Fruit fly (Drosophila melanogaster) whole organism: ENCODE data around the gene Cpsf5.

ENCODE experiments used
- CG8478 ChIP-seq: fragments of >200 bp; optimal IDR thresholded peaks from 2 replicates; lab custom pipeline; 2018; ENCODE audit warnings: inconsistent platforms
- Dll ChIP-seq: fragments of >200 bp; optimal IDR thresholded peaks from 2 replicates; lab custom pipeline; 2017
- EcR ChIP-seq, 2 experiments: fragments of >200 bp; optimal IDR thresholded peaks; 2 replicates each; lab custom pipeline; 2017; ENCODE audit warnings: missing biosample characterization in 2 of 2, missing genetic modification characterization in 2 of 2, missing genetic modification reagents in 2 of 2
- pan ChIP-seq: fragments of >200 bp; optimal IDR thresholded peaks from 2 replicates; lab custom pipeline; 2017
- psq ChIP-seq: fragments of >200 bp; optimal IDR thresholded peaks from 2 replicates; lab custom pipeline; 2017
- usp ChIP-seq: fragments of >200 bp; optimal IDR thresholded peaks from 2 replicates; lab custom pipeline; 2017; ENCODE audit warnings: missing biosample characterization, missing genetic modification characterization, mixed read lengths

The Cpsf5 gene

DNA sequence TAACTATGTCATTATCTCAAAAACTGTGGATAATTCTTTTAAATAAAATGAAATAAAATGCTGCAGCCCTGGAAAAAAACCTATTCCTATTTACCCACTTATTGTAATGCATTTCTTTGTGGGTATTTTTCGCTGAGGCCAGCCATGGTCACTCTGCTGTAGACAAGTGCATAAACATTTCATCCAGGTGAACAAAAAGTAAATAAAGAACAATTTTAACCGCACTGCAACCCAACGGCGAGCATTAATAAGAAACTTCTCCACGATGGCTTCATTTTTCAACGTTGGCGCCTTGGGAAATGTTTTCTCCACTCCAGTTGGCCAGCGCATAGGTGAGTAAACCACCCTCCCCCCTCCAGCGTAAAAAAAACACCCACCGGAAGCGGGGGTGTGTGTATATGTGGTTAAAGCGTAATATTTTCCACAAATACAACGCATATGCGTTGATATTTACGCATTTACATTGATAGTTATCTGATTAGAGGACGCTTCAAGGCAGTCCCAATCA is 35.9 kb downstream of the Cpsf5 start, which contains the start of gene CG3529:
CG3529 (plus strand) TSS at position 134 of the 508 bp plus-strand sequence.
- no peak for TF ChIP-seq EcR (GFP tag; optimal IDR thresholded peaks at IDR 0.05; lab: Kevin White, UChicago)
- no peak for TF ChIP-seq Dll (lab: Kevin White, UChicago)
- no peak for TF ChIP-seq CG8478 (lab: Kevin White, UChicago)
- no peak for TF ChIP-seq pan (lab: Kevin White, UChicago)
- no peak for TF ChIP-seq usp (GFP tag; lab: Kevin White, UChicago)
- TF ChIP-seq psq (lab: Kevin White, UChicago): no peak

DNA sequence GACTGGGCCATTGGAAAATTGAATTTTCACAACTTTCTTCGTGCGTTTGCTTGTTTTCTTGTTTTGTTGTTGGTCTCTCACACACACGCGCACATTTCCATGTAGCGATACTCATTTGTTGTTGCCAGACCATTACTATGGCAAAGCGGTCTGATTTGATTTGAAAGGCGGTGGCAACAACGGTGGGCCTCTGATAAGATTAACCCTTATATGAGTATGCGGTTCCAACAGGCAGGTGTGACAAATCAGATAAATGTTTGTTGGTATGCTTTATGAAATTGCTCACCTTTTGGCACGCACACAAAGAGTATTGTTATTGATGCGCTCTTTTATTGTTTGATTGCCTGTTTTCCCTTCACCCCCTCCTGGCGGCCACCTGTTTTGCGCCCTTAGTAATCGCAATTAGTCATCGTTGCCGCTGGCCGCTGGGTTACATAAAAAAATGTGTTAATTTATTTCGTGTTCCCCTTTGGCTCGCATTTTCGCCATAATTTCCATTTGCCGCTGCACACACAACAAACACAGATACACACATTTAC is 36.5 kb downstream of the Cpsf5 start:
- TF ChIP-seq Dll (lab: Kevin White, UChicago) (no peak), pan (lab: Kevin White, UChicago) (no peak), EcR (GFP tag; optimal IDR thresholded peaks at IDR 0.05; lab: Kevin White, UChicago) (no peak), usp (GFP tag; lab: Kevin White, UChicago) (no peak), psq (lab: Kevin White, UChicago) (no peak), CG8478 (lab: Kevin White, UChicago) (no peak)

DNA sequence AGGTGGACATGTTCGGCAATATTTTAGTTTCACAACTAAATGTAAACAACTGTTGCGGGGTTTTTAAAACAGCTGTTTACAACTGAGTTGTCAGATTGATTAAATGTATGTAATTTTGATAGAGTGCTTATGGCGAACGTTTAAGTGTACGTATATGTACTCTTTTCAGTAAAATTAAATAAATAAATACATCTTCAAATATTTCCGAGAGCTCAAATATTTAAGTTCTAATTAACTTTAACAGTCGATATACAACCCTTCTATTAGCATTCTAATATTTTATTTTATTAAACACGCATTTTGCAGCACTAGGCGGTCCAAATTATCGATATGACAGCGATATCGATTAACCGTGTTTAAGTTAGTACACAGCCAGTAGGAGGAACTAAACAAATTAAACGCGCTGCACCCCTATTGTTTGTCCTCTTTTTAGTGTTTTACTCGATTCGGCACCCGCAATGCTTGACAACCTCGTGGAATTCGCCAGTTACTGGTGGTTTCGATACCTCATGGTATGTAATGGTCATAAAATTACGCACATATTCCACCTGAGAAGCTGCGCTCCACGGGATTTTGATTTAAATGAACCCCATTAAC is 40.8 kb downstream of the Cpsf5 start, which contains the start of the genes CG3448 and ghi:
CG3448 (minus strand) TSS at position 51 of the 597 bp plus-strand sequence.
ghi (plus strand) TSS at position 355 of the 597 bp plus-strand sequence.
- TF ChIP-seq usp (GFP tag; lab: Kevin White, UChicago) (no peak), EcR (GFP tag; optimal IDR thresholded peaks at IDR 0.05; lab: Kevin White, UChicago) (no peak), Dll (lab: Kevin White, UChicago) (no peak), CG8478 (lab: Kevin White, UChicago) (no peak), pan (lab: Kevin White, UChicago) (no peak), psq (lab: Kevin White, UChicago) (no peak)

DNA sequence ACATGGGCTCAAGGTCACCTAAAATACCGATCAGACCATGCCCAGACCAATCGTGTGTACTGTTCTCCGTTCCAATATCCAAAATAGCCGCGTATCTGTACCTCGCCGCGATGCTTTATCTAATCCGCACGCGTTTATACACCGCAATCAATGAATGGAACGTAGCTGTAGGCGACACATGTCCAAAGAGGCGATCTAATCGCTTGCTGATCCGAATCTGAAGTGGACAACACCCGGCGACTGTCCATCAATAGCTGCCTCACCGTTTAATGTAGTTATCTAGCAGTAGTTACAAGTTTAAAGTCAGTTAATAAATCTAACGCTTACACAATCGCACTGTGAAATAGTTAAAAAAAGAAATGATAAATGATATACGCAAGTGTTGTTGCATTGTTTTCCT is 41.6 kb downstream of the Cpsf5 start:
- TF ChIP-seq CG8478 (lab: Kevin White, UChicago) (no peak), usp (GFP tag; lab: Kevin White, UChicago) (no peak), psq (lab: Kevin White, UChicago) (no peak), Dll (lab: Kevin White, UChicago) (no peak), pan (lab: Kevin White, UChicago) (no peak), EcR (GFP tag; optimal IDR thresholded peaks at IDR 0.05; lab: Kevin White, UChicago) (no peak)

DNA sequence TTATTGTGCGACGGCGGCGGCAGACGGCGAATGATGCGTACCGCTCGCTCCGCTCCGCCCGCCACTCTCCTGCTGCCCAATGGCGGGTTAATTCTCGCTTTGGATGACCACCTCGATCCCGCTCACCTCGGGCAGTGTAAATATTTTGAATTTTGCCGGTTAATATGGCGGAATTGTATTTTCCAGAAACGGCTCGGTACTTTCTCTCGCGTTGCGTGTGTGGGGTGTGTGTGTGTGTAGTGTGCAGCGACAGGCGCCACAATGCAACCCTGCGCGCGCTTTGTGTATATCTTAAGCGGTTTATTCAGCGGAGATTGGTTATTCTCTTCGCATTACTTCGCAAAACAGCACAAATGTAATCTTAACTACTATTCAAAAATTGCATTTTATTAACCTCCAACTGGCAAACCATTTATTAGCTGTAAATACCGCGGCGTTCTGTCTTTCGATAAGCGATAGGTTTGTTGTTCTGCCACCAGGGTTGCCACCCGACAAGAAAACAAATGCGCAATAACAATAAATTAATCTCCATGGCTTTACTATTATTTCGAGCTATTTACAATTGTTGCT is 45.1 kb downstream of the Cpsf5 start, which contains the start of the genes phol and CG3552:
phol (minus strand) TSS at position 463 of the 570 bp plus-strand sequence.
CG3552 (plus strand) TSS at position 500 of the 570 bp plus-strand sequence.
- TF ChIP-seq CG8478 (lab: Kevin White, UChicago) (no peak), EcR (GFP tag; optimal IDR thresholded peaks at IDR 0.05; lab: Kevin White, UChicago) (no peak), psq (lab: Kevin White, UChicago) (no peak), Dll (lab: Kevin White, UChicago) (no peak), usp (GFP tag; lab: Kevin White, UChicago) (no peak), pan (lab: Kevin White, UChicago) (no peak)

DNA sequence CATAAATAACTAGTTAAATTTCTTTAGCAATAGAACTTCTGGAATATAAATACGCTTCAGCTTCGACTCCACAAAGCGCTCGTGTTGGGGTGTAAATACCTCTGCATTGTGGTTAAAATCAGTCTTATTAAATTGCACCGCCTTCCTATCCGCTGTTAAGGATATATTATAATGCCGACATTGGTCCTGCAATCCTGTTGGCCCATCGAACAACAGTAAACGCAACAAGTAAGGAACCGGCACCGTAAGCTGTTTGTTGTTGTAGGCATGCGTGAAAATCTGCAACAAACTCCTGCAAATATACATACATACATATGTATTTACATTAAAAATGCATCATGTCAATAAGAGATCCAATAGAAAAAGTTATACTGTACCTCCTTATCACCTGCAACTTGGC is 45.6 kb downstream of the Cpsf5 start:
- no peak for TF ChIP-seq psq (lab: Kevin White, UChicago)
- no peak for TF ChIP-seq usp (GFP tag; lab: Kevin White, UChicago)
- TF ChIP-seq Dll (lab: Kevin White, UChicago): no peak
- TF ChIP-seq CG8478 (lab: Kevin White, UChicago): no peak
- TF ChIP-seq pan (lab: Kevin White, UChicago): no peak
- no peak for TF ChIP-seq EcR (GFP tag; optimal IDR thresholded peaks at IDR 0.05; lab: Kevin White, UChicago)

DNA sequence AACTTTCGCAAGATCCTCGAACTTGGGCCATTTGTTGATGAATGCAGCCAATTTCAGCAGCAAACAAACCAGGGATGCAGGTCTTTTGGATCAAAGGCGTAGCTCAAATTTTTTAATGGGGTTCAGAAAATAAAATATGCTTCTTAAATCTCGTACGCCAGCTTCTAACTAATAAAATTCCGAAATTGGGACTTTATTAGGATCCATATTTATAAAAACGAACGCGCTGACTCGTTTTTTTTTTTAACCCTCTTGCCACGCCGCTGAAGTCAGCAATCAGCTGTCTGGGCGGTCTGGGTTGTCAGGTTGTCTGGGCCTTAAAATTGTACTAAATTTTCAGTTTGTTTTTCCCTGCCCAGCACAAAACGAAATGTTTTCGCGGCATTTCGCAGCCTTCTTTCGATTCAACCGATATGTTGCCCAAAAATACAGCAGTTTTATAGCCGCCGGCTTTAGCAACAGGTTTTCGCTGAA is 46.8 kb downstream of the Cpsf5 start, which contains the start of gene CG3437:
CG3437 (minus strand) TSS at position 51 of the 474 bp plus-strand sequence.
- TF ChIP-seq pan (lab: Kevin White, UChicago): no peak
- no peak for TF ChIP-seq psq (lab: Kevin White, UChicago)
- TF ChIP-seq usp (GFP tag; lab: Kevin White, UChicago): no peak
- no peak for TF ChIP-seq Dll (lab: Kevin White, UChicago)
- TF ChIP-seq CG8478 (lab: Kevin White, UChicago): no peak
- TF ChIP-seq EcR (GFP tag; optimal IDR thresholded peaks at IDR 0.05; lab: Kevin White, UChicago): no peak

DNA sequence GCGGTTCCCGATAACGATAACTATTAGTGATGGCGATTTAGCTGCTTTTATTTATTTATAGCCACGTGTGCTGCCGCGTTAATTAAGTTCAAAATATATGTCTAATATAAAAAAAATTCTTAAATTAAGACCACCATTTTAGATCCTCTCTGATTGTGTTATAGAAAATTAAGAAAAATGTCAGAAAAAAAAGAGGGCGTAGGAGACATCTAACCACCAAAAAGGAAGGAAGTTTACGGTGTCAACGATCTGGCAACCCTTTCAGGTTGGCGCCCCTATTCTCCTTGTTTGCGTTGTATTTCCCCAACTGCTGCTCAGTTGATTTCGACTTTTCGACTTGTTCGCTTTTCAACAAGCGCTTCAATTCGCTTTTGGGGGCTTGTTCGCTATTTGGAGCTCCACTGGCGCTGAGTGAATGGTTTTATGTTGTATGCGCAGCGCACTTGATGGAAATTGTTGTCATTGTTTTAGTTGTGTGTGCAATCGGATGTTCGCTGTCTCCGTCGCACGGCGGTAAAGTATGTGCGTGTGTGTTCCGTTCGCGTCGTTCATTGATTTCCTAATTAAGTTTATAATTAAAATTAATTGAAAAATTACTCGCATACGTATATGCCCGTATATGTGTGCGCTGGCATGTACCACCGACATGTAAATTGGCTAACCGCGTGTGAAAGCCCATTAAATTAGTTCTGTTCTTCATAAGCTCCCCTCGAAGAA is 50.1 kb downstream of the Cpsf5 start, which contains the start of the genes CG3434 and CG44838:
CG3434 (minus strand) TSS at position 25 of the 717 bp plus-strand sequence.
CG44838 (plus strand) TSS at position 276 of the 717 bp plus-strand sequence.
- TF ChIP-seq Dll (lab: Kevin White, UChicago) (no peak), pan (lab: Kevin White, UChicago) (no peak), EcR (GFP tag; optimal IDR thresholded peaks at IDR 0.05; lab: Kevin White, UChicago) (no peak), CG8478 (lab: Kevin White, UChicago) (no peak), usp (GFP tag; lab: Kevin White, UChicago) (no peak), psq (lab: Kevin White, UChicago) (no peak)

DNA sequence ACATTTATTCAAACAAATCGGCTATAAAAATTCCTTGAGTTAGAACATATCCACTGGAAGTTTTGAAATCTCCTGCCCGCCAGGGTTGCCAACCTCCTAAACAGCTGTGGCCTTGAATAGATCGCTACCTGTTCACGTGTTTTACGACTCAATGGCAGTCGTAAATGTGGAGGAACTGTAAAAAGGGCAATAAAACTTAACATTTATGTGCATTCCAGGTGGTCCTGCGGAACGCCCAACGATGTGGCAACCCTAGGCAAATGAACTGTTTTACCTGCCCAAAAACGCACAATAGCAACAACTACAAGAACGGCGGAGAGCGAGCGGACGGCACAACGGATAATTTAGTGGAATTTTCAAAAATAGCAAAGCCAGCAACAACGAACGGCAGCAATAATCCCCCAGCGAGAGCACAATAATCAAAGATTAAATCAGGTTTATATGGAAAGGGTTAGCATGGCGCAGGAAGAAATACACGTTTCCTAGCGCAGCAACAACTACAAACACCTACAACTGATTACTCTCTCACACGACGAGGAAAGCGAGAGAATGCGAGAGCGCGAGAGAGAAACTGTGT is 50.9 kb downstream of the Cpsf5 start:
- TF ChIP-seq CG8478 (lab: Kevin White, UChicago): no peak
- TF ChIP-seq usp (GFP tag; lab: Kevin White, UChicago): no peak
